Worm (Caenorhabditis elegans) whole organism, early embryonic: ENCODE measurements around the gene zer-1.

ENCODE experiments used
- F13C5.2 ChIP-seq: sonication (generic microtip); optimal IDR thresholded peaks from 2 replicates; lab custom pipeline; 2017; ENCODE audit warnings: mild to moderate bottlenecking, missing genetic modification characterization, inconsistent platforms, missing compliant biosample characterization
- ama-1 ChIP-seq: fragments of 150-350 bp; optimal IDR thresholded peaks from 2 replicates; lab custom pipeline; 2014
- hnd-1 ChIP-seq: sonication (generic microtip); optimal IDR thresholded peaks from 2 replicates; lab custom pipeline; 2016; ENCODE audit warnings: missing genetic modification characterization, missing compliant biosample characterization
- tbx-11 ChIP-seq: fragments of 200-800 bp; sonication (Bioruptor generic); IDR thresholded peaks from 2 replicates; pipeline ENCODE4 v1.3.6; 2022; ENCODE audit warnings: missing genetic modification characterization, missing compliant biosample characterization
- tbx-37 ChIP-seq: fragments of 200-800 bp; sonication (Bioruptor generic); conservative IDR thresholded peaks from 2 replicates; pipeline ENCODE4 v1.3.6; 2022; ENCODE audit warnings: missing genetic modification reagents, missing genetic modification characterization, missing compliant biosample characterization

DNA sequence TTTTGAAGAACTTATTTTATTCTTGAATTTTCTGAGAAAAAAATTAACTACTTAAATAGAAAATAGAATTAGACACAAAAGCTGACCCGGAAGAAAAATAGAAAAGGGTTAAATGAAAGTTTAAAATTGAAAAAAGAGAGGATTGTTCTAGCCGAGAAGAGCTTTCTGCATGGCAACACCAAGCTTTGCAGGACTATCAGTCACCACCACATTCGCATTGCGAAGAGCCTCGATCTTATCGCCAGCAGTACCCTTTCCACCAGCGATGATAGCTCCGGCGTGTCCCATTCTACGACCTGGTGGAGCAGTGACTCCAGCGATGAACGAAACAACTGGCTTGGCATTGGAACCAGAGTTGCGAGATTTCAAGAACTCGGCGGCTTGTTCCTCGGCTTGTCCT, 13.5 kb upstream of the zer-1 start:
- no peak for TF ChIP-seq tbx-11 (GFP tag; lab: Robert Waterston, UW)
- no peak for TF ChIP-seq F13C5.2
- no peak for TF ChIP-seq hnd-1 (tag; lab: Kevin White, UChicago)
- TF ChIP-seq tbx-37 (GFP tag; lab: Robert Waterston, UW), result no peak
- no peak for TF ChIP-seq ama-1 (lab: Kevin White, UChicago)
